Worm (Caenorhabditis elegans) whole organism, L4 larva: Measurements from ENCODE around the gene cky-1.

Source experiments
- F44E2.7 ChIP-seq: fragments of 200-800 bp; sonication (Bioruptor generic); IDR thresholded peaks from 2 replicates; pipeline ENCODE4 v2.1.2; 2022; ENCODE audit warnings: missing genetic modification characterization, missing compliant biosample characterization
- F49E8.2 ChIP-seq: sonication (generic microtip); optimal IDR thresholded peaks from 2 replicates; lab custom pipeline; 2016; ENCODE audit warnings: missing compliant biosample characterization, mild to moderate bottlenecking, missing genetic modification characterization, borderline replicate concordance
- R02D3.7 ChIP-seq: fragments of 150-350 bp; sonication (generic microtip); optimal IDR thresholded peaks from 3 replicates; lab custom pipeline; 2014; ENCODE audit warnings: missing biosample characterization, missing genetic modification characterization
- T20F7.1 ChIP-seq: fragments of 200-800 bp; sonication (Bioruptor generic); optimal IDR thresholded peaks from 2 replicates; lab custom pipeline; 2018; ENCODE audit warnings: mild to moderate bottlenecking, missing genetic modification characterization, missing compliant biosample characterization
- Y48G9A.11 ChIP-seq: fragments of 200-800 bp; sonication (Bioruptor generic); IDR thresholded peaks from 2 replicates; pipeline ENCODE4 v1.3.6; 2022; ENCODE audit warnings: missing genetic modification reagents, missing genetic modification characterization, missing compliant biosample characterization
- Y5F2A.4 ChIP-seq: fragments of 200-800 bp; sonication (Bioruptor generic); optimal IDR thresholded peaks from 2 replicates; lab custom pipeline; 2018; ENCODE audit warnings: mild to moderate bottlenecking, missing genetic modification characterization, missing compliant biosample characterization
- Y75B8A.6 ChIP-seq: fragments of 200-800 bp; sonication (Bioruptor generic); IDR thresholded peaks from 2 replicates; pipeline ENCODE4 v1.3.6; 2022; ENCODE audit warnings: missing genetic modification reagents, missing genetic modification characterization, missing compliant biosample characterization
- ZK337.2 ChIP-seq: fragments of 200-800 bp; sonication (Bioruptor generic); IDR thresholded peaks from 2 replicates; pipeline ENCODE4 v1.3.6; 2022; ENCODE audit warnings: missing genetic modification reagents, missing genetic modification characterization, missing compliant biosample characterization
- ZK546.5 ChIP-seq, 2 experiments: sonication (generic microtip); optimal IDR thresholded peaks; 2 replicates each; lab custom pipeline; 2017; ENCODE audit warnings: missing biosample characterization in 2 of 2, missing genetic modification characterization in 2 of 2
- arid-1 ChIP-seq: fragments of 200-800 bp; sonication (Bioruptor generic); conservative IDR thresholded peaks from 2 replicates; pipeline ENCODE4 v1.3.6; 2022; ENCODE audit warnings: missing genetic modification reagents, missing genetic modification characterization, missing compliant biosample characterization
- attf-4 ChIP-seq: sonication (generic microtip); optimal IDR thresholded peaks from 3 replicates; lab custom pipeline; 2017; ENCODE audit warnings: missing biosample characterization, missing genetic modification characterization
- ceh-32 ChIP-seq: sonication (generic microtip); optimal IDR thresholded peaks from 2 replicates; lab custom pipeline; 2016; ENCODE audit warnings: mild to moderate bottlenecking, missing genetic modification characterization, missing compliant biosample characterization; ENCODE audit not compliant: poor library complexity
- ceh-82 ChIP-seq: sonication (generic microtip); optimal IDR thresholded peaks from 2 replicates; lab custom pipeline; 2017; ENCODE audit warnings: missing biosample characterization, missing genetic modification characterization
- ces-1 ChIP-seq: fragments of 150-350 bp; sonication (generic microtip); optimal IDR thresholded peaks from 4 replicates; lab custom pipeline; 2014; ENCODE audit warnings: missing biosample characterization, missing genetic modification reagents, missing genetic modification characterization
- daf-16 ChIP-seq, 3 experiments: sonication (generic microtip); optimal IDR thresholded peaks; 2 replicates each; lab custom pipeline; 2016 to 2017; ENCODE audit warnings: missing genetic modification characterization in 3 of 3, missing genetic modification reagents in 3 of 3, mild to moderate bottlenecking in 2 of 3, missing compliant biosample characterization in 2 of 3, missing biosample characterization in 1 of 3, moderate library complexity in 1 of 3
- daf-19 ChIP-seq: fragments of 200-800 bp; sonication (Bioruptor generic); conservative IDR thresholded peaks from 2 replicates; pipeline ENCODE4 v1.3.6; 2022; ENCODE audit warnings: missing genetic modification characterization, missing compliant biosample characterization
- daf-8 ChIP-seq: fragments of 200-800 bp; sonication (Bioruptor generic); IDR thresholded peaks from 2 replicates; pipeline ENCODE4 v1.3.6; 2022; ENCODE audit warnings: missing genetic modification characterization, missing compliant biosample characterization
- dmd-8 ChIP-seq: fragments of 200-800 bp; sonication (Bioruptor generic); IDR thresholded peaks from 2 replicates; pipeline ENCODE4 v1.3.6; 2022; ENCODE audit warnings: missing genetic modification characterization, missing compliant biosample characterization
- dmd-9 ChIP-seq: fragments of 200-800 bp; sonication (Bioruptor generic); IDR thresholded peaks from 2 replicates; pipeline ENCODE4 v1.3.6; 2022; ENCODE audit warnings: missing genetic modification reagents, missing genetic modification characterization, missing compliant biosample characterization
- duxl-1 ChIP-seq: sonication (generic microtip); optimal IDR thresholded peaks from 2 replicates; lab custom pipeline; 2016; ENCODE audit warnings: mild to moderate bottlenecking, missing genetic modification characterization, moderate library complexity, missing compliant biosample characterization; ENCODE audit not compliant: poor library complexity
- egl-27 ChIP-seq: sonication (generic microtip); optimal IDR thresholded peaks from 3 replicates; lab custom pipeline; 2017; ENCODE audit warnings: missing biosample characterization, missing genetic modification reagents, missing genetic modification characterization
- gei-8 ChIP-seq: fragments of 200-800 bp; sonication (Bioruptor generic); optimal IDR thresholded peaks from 2 replicates; lab custom pipeline; 2018; ENCODE audit warnings: mild to moderate bottlenecking, missing genetic modification characterization, missing compliant biosample characterization
- hif-1 ChIP-seq, 2 experiments: sonication (generic microtip); optimal IDR thresholded peaks; 2 replicates each; lab custom pipeline; 2016 to 2017; ENCODE audit warnings: missing compliant biosample characterization in 2 of 2, missing genetic modification characterization in 2 of 2, missing genetic modification reagents in 2 of 2, missing genotype in 2 of 2, mild to moderate bottlenecking in 1 of 2
- hlh-11 ChIP-seq: fragments of 200-800 bp; sonication (Bioruptor generic); optimal IDR thresholded peaks from 2 replicates; lab custom pipeline; 2018; ENCODE audit warnings: mild to moderate bottlenecking, missing genetic modification characterization, missing compliant biosample characterization
- jun-1 ChIP-seq: fragments of 150-350 bp; optimal IDR thresholded peaks from 2 replicates; lab custom pipeline; 2014; ENCODE audit warnings: missing biosample characterization, missing genetic modification reagents, missing genetic modification characterization
- lin-13 ChIP-seq: fragments of 150-350 bp; optimal IDR thresholded peaks from 2 replicates; lab custom pipeline; 2014; ENCODE audit warnings: missing biosample characterization, missing genetic modification reagents, missing genetic modification characterization
- lin-15B ChIP-seq: fragments of 150-350 bp; sonication (generic microtip); optimal IDR thresholded peaks from 3 replicates; lab custom pipeline; 2014; ENCODE audit warnings: missing biosample characterization, missing genetic modification characterization
- lin-39 ChIP-seq: fragments of 150-350 bp; optimal IDR thresholded peaks from 2 replicates; lab custom pipeline; 2014; ENCODE audit warnings: missing biosample characterization, missing genetic modification reagents, missing genetic modification characterization
- madf-9 ChIP-seq: fragments of 200-800 bp; sonication (Bioruptor generic); conservative IDR thresholded peaks from 2 replicates; pipeline ENCODE4 v1.3.6; 2022; ENCODE audit warnings: missing genetic modification reagents, missing genetic modification characterization, missing compliant biosample characterization
- mep-1 ChIP-seq: fragments of 150-350 bp; sonication (generic microtip); optimal IDR thresholded peaks from 3 replicates; lab custom pipeline; 2014; ENCODE audit warnings: missing biosample characterization, missing genetic modification characterization
- nhr-11 ChIP-seq: fragments of 150-350 bp; optimal IDR thresholded peaks from 2 replicates; lab custom pipeline; 2014; ENCODE audit warnings: missing biosample characterization, missing genetic modification characterization
- nhr-111 ChIP-seq: fragments of 200-800 bp; sonication (Bioruptor generic); optimal IDR thresholded peaks from 2 replicates; lab custom pipeline; 2018; ENCODE audit warnings: mild to moderate bottlenecking, missing genetic modification characterization, missing compliant biosample characterization
- nhr-237 ChIP-seq: sonication (generic microtip); optimal IDR thresholded peaks from 2 replicates; lab custom pipeline; 2017; ENCODE audit warnings: missing biosample characterization, missing genetic modification characterization
- nhr-48 ChIP-seq: sonication (generic microtip); optimal IDR thresholded peaks from 2 replicates; lab custom pipeline; 2016; ENCODE audit warnings: mild to moderate bottlenecking, missing genetic modification characterization, missing compliant biosample characterization
- pha-4 ChIP-seq, 2 experiments: fragments of 150-350 bp in 1 of 2; fragments of 200-800 bp in 1 of 2; sonication (Bioruptor generic) in 1 of 2; IDR thresholded peaks in 1 of 2; optimal IDR thresholded peaks in 1 of 2; 2 replicates each; pipeline versions ENCODE4 v1.3.6 to Lab custom; 2014 to 2022; ENCODE audit warnings: missing genetic modification characterization in 2 of 2, missing genetic modification reagents in 2 of 2, missing biosample characterization in 1 of 2, missing compliant biosample characterization in 1 of 2
- saeg-2 ChIP-seq: fragments of 200-800 bp; sonication (Bioruptor generic); IDR thresholded peaks from 2 replicates; pipeline ENCODE4 v1.3.6; 2022; ENCODE audit warnings: missing genetic modification reagents, missing genetic modification characterization, missing compliant biosample characterization
- sdz-12 ChIP-seq: fragments of 200-800 bp; sonication (Bioruptor generic); optimal IDR thresholded peaks from 2 replicates; lab custom pipeline; 2018; ENCODE audit warnings: mild to moderate bottlenecking, missing genetic modification characterization, missing compliant biosample characterization
- set-16 ChIP-seq: fragments of 200-800 bp; sonication (Bioruptor generic); IDR thresholded peaks from 2 replicates; pipeline ENCODE4 v1.3.6; 2022; ENCODE audit warnings: missing genetic modification reagents, missing genetic modification characterization, missing compliant biosample characterization
- skn-1 ChIP-seq: fragments of 150-350 bp; optimal IDR thresholded peaks from 2 replicates; lab custom pipeline; 2014; ENCODE audit warnings: missing biosample characterization, missing genetic modification characterization
- snpc-4 ChIP-seq: fragments of 150-350 bp; optimal IDR thresholded peaks from 2 replicates; lab custom pipeline; 2014; ENCODE audit warnings: missing biosample characterization, missing genetic modification characterization
- spr-1 ChIP-seq: sonication (generic microtip); optimal IDR thresholded peaks from 2 replicates; lab custom pipeline; 2016; ENCODE audit warnings: mild to moderate bottlenecking, missing genetic modification characterization, missing compliant biosample characterization
- tra-1 ChIP-seq: fragments of 200-800 bp; sonication (Bioruptor generic); IDR thresholded peaks from 2 replicates; pipeline ENCODE4 v1.3.6; 2022; ENCODE audit warnings: missing genetic modification reagents, missing genetic modification characterization, missing compliant biosample characterization
- unc-130 ChIP-seq: sonication (generic microtip); optimal IDR thresholded peaks from 2 replicates; lab custom pipeline; 2016; ENCODE audit warnings: missing genetic modification reagents, missing genetic modification characterization, missing compliant biosample characterization
- zag-1 ChIP-seq: fragments of 150-350 bp; optimal IDR thresholded peaks from 2 replicates; lab custom pipeline; 2014; ENCODE audit warnings: missing biosample characterization, missing genetic modification characterization
- zfp-3 ChIP-seq: fragments of 200-800 bp; sonication (Bioruptor generic); conservative IDR thresholded peaks from 2 replicates; pipeline ENCODE4 v1.3.6; 2022; ENCODE audit warnings: missing genetic modification reagents, missing genetic modification characterization, missing compliant biosample characterization
- zip-11 ChIP-seq: fragments of 200-800 bp; sonication (Bioruptor generic); IDR thresholded peaks from 2 replicates; pipeline ENCODE4 v1.3.6; 2022; ENCODE audit warnings: missing genetic modification characterization, missing compliant biosample characterization
- ztf-7 ChIP-seq: fragments of 150-350 bp; optimal IDR thresholded peaks from 2 replicates; lab custom pipeline; 2014; ENCODE audit warnings: missing biosample characterization, missing genetic modification characterization

cky-1 gene

DNA sequence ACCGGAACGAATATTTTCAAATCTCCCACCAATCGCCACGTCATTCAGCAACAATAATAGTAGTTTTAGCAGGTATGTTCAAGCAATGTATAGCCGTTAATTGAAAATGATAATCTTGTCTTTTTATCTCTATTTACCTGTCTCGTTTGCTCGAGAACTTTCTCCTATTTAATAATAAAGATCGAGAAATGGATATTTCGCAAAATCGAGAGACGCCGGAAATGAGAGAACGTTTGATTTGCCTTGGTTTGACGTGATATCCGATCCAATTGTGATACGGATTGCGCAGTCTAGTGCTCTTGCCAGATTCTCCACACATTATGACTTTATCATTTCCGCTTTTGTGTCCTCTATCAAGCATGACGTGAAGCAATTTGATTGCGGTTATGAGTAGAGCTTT, 37.3 kb downstream of the cky-1 start:
- TF ChIP-seq nhr-48 (tag; lab: Kevin White, UChicago) (no peak), zfp-3 (GFP tag; lab: Robert Waterston, UW) (no peak), ztf-7 (tag; lab: Kevin White, UChicago) (no peak), ZK337.2 (GFP tag; lab: Robert Waterston, UW) (no peak), dmd-9 (no peak), daf-8 (no peak), T20F7.1 (no peak), attf-4 (no peak), spr-1 (tag; lab: Kevin White, UChicago) (no peak), pha-4 (GFP tag; IDR thresholded peaks at IDR 0.05; lab: Robert Waterston, UW) (no peak), pha-4 (tag; optimal IDR thresholded peaks at IDR 0.05; lab: Kevin White, UChicago) (no peak), unc-130 (GFP tag; lab: Kevin White, UChicago) (no peak), zag-1 (tag; lab: Kevin White, UChicago) (no peak), mep-1 (no peak), madf-9 (GFP tag; lab: Robert Waterston, UW) (no peak), skn-1 (tag; lab: Kevin White, UChicago) (no peak), Y5F2A.4 (GFP tag; lab: Kevin White, UChicago) (no peak), jun-1 (tag; lab: Kevin White, UChicago) (no peak), ces-1 (GFP tag; lab: Kevin White, UChicago) (no peak), lin-39 (no peak)

DNA sequence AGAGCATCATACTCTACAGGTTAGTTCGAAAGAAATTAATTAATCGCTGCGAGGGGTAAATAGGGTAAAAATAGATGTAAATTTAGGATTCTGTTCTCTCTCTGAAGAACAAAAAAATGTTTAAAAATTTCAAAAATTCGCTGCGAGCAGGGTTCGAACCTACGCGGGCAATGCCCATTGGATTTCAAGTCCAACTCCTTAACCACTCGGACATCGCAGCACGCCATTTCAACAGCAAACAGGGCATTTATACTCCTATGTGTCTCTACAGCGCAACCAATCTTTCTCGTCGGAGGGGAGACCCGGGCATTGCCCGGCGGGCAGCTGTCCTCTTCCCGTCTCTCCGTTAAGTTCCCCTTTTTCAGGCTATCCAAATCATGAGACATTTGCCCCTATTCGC, 43.7 kb downstream of the cky-1 start:
- TF ChIP-seq lin-15B (tag; lab: Kevin White, UChicago), result no peak
- peak; percentile 14 for TF ChIP-seq duxl-1 (tag; lab: Kevin White, UChicago)
- TF ChIP-seq T20F7.1, result no peak
- no peak for TF ChIP-seq egl-27 (tag; lab: Kevin White, UChicago)
- TF ChIP-seq nhr-11 (tag; lab: Kevin White, UChicago), result no peak
- TF ChIP-seq daf-19, result peak; percentile 77
- peak; percentile 22 to 62 for TF ChIP-seq daf-16 (GFP tag; optimal IDR thresholded peaks at IDR 0.05; lab: Kevin White, UChicago)
- no peak for TF ChIP-seq daf-16 (tag; optimal IDR thresholded peaks at IDR 0.05; lab: Kevin White, UChicago)
- no peak for TF ChIP-seq jun-1 (tag; lab: Kevin White, UChicago)
- peak; percentile 56 for TF ChIP-seq hlh-11 (tag; lab: Kevin White, UChicago)
- no peak for TF ChIP-seq snpc-4
- TF ChIP-seq Y48G9A.11 (GFP tag; lab: Robert Waterston, UW), result peak; percentile 85
- no peak for TF ChIP-seq attf-4
- no peak for TF ChIP-seq set-16 (GFP tag; lab: Robert Waterston, UW)
- TF ChIP-seq F44E2.7 (GFP tag; lab: Robert Waterston, UW), result peak; percentile 90; the same call in 1 of the 2 replicates
- TF ChIP-seq arid-1 (GFP tag; lab: Robert Waterston, UW), result peak; percentile 91
- peak; percentile 91 for TF ChIP-seq sdz-12 (GFP tag; lab: Kevin White, UChicago)
- TF ChIP-seq daf-8, result 0 out of 2 replicates have a peak, but pooled peaks have one; percentile 38
- no peak for TF ChIP-seq F49E8.2 (tag; lab: Kevin White, UChicago)
- peak; percentile 75 for TF ChIP-seq zip-11
- TF ChIP-seq ceh-82 (tag; lab: Kevin White, UChicago), result no peak
- TF ChIP-seq mep-1, result no peak
- peak; percentile 84 for TF ChIP-seq nhr-111 (GFP tag; lab: Kevin White, UChicago)
- peak in 1 of 2 experiments; percentile 43 for TF ChIP-seq hif-1 (tag; optimal IDR thresholded peaks at IDR 0.05; lab: Kevin White, UChicago)
- TF ChIP-seq nhr-237, result no peak
- TF ChIP-seq lin-13 (GFP tag; lab: Kevin White, UChicago), result no peak
- 0 out of 2 replicates have a peak, but pooled peaks have one; percentile 21 for TF ChIP-seq saeg-2
- TF ChIP-seq R02D3.7 (tag; lab: Kevin White, UChicago), result no peak
- TF ChIP-seq pha-4 (GFP tag; IDR thresholded peaks at IDR 0.05; lab: Robert Waterston, UW), result peak; percentile 86
- no peak for TF ChIP-seq pha-4 (tag; optimal IDR thresholded peaks at IDR 0.05; lab: Kevin White, UChicago)
- TF ChIP-seq ceh-32 (tag; lab: Kevin White, UChicago), result no peak
- no peak for TF ChIP-seq ces-1 (GFP tag; lab: Kevin White, UChicago)
- TF ChIP-seq ZK546.5 (tag; optimal IDR thresholded peaks at IDR 0.05; lab: Kevin White, UChicago), result no peak
- peak; percentile 55; the same call in 1 of the 2 replicates for TF ChIP-seq Y75B8A.6 (GFP tag; lab: Robert Waterston, UW)
- peak; percentile 43 for TF ChIP-seq gei-8 (GFP tag; lab: Kevin White, UChicago)
- TF ChIP-seq dmd-8 (GFP tag; lab: Robert Waterston, UW), result peak; percentile 89; the same call in 1 of the 2 replicates
- peak; percentile 15 for TF ChIP-seq Y5F2A.4 (GFP tag; lab: Kevin White, UChicago)
- peak; percentile 31 for TF ChIP-seq spr-1 (tag; lab: Kevin White, UChicago)
- peak; percentile 84 for TF ChIP-seq tra-1 (GFP tag; lab: Robert Waterston, UW)
